Worm (Caenorhabditis elegans): ENCODE results near the gene srw-139.

ce11 chrV:2993816-2994215 is 8.6 kb upstream of the srw-139 start, which contains the start of gene srw-115:
- no peak for TF ChIP-seq F13H6.1 (tag; optimal IDR thresholded peaks at IDR 0.05)
- no peak for TF ChIP-seq nhr-11 (tag; optimal IDR thresholded peaks at IDR 0.05)
- TF ChIP-seq nhr-232 (tag; optimal IDR thresholded peaks at IDR 0.05), result no peak
- TF ChIP-seq dmd-4 (tag; optimal IDR thresholded peaks at IDR 0.05; ENCODE audit: borderline replicate concordance), result no peak
- TF ChIP-seq ceh-30 (tag; optimal IDR thresholded peaks at IDR 0.05), result no peak
- TF ChIP-seq ets-4 (tag; optimal IDR thresholded peaks at IDR 0.05), result no peak
- no peak for TF ChIP-seq hlh-8 (tag; optimal IDR thresholded peaks at IDR 0.05)

Data from whole organism, late embryonic.